Worm (Caenorhabditis elegans) whole organism, late embryonic: ENCODE measurements around the gene F25H9.2.

Source experiments
- elt-2 ChIP-seq: sonication (generic microtip); optimal IDR thresholded peaks from 2 replicates; lab custom pipeline; 2016; ENCODE audit warnings: missing genetic modification reagents, missing genetic modification characterization, missing compliant biosample characterization
- lim-6 ChIP-seq: sonication (generic microtip); optimal IDR thresholded peaks from 2 replicates; lab custom pipeline; 2016; ENCODE audit warnings: missing genetic modification characterization, missing compliant biosample characterization
- nhr-11 ChIP-seq: fragments of 150-350 bp; optimal IDR thresholded peaks from 2 replicates; lab custom pipeline; 2014; ENCODE audit warnings: missing biosample characterization, missing genetic modification characterization

DNA sequence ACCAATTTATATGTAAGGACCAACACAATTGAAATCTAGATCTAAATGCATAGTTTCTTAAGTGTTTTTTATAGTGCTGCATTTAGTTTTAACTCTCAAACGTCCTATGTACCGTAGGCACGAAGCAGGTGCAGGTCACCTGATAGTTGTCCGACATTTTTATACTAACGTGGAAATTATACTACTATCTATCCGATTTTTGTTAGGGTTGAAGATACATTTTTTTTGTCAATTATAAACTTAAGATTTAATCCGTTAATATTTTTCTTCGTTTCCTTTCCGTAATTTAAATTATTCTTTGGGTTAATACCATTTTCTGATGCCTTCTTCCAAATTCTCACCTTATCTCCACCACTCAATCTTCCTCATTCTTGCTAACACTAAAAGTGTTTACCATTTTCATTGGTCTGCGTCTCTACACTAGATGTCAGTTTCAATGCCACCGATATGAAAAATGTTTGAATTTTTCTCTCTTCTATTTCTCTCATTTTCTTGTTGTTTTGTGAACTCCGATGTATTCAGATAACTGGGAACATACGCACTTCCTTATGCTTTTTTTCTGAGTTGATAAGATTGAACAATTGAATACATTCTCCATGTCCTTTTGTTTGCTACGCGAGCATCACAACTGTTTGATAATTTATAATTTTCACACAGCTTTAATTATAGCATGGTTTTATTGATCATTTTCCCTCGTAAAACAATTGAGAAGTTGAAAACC is 12.5 kb upstream of the F25H9.2 start, which contains the start of gene Y2H9A.4:
- no peak for TF ChIP-seq nhr-11
- TF ChIP-seq lim-6 (tag; lab: Kevin White, UChicago), result no peak
- no peak for TF ChIP-seq elt-2 (tag; lab: Kevin White, UChicago)
